Fruit fly (Drosophila melanogaster): ENCODE data around the gene kmg.
A peak's percentile ranks its signal among the peaks of the same experiment; 100 is the strongest.

The kmg gene

dm6 chr2L:13204151-13204550 lies 43.8 kb downstream of the kmg start:
- TF ChIP-seq foxo (GFP tag; optimal IDR thresholded peaks at IDR 0.05): no peak
- no peak for TF ChIP-seq Jra (GFP tag; optimal IDR thresholded peaks at IDR 0.05)
- TF ChIP-seq pan (optimal IDR thresholded peaks at IDR 0.05): no peak
- TF ChIP-seq brk (GFP tag; optimal IDR thresholded peaks at IDR 0.05): no peak
- TF ChIP-seq Myc (optimal IDR thresholded peaks at IDR 0.05): no peak
- TF ChIP-seq tai (GFP tag; optimal IDR thresholded peaks at IDR 0.05): no peak
- TF ChIP-seq CG32264 (GFP tag; optimal IDR thresholded peaks at IDR 0.05): no peak
- TF ChIP-seq GATAd (GFP tag; optimal IDR thresholded peaks at IDR 0.05): no peak
- no peak for TF ChIP-seq Dfd (GFP tag; optimal IDR thresholded peaks at IDR 0.05)
- no peak for TF ChIP-seq h (GFP tag; optimal IDR thresholded peaks at IDR 0.05)
- no peak for TF ChIP-seq Dif (GFP tag; optimal IDR thresholded peaks at IDR 0.05; ENCODE audit: partially characterized antibody)
- no peak for TF ChIP-seq Rel (GFP tag; optimal IDR thresholded peaks at IDR 0.05)
- no peak for TF ChIP-seq Rel (tag; optimal IDR thresholded peaks at IDR 0.05)
- TF ChIP-seq br (GFP tag; optimal IDR thresholded peaks at IDR 0.05): no peak
- TF ChIP-seq usp (GFP tag; optimal IDR thresholded peaks at IDR 0.05): no peak
- TF ChIP-seq Hr83 (GFP tag; optimal IDR thresholded peaks at IDR 0.05; ENCODE audit: poor library complexity, severe bottlenecking): no peak
- no peak for TF ChIP-seq Abd-B (GFP tag; optimal IDR thresholded peaks at IDR 0.05)
- no peak for TF ChIP-seq psq (GFP tag; optimal IDR thresholded peaks at IDR 0.05)
- TF ChIP-seq Hnf4 (GFP tag; optimal IDR thresholded peaks at IDR 0.05): no peak

DNA sequence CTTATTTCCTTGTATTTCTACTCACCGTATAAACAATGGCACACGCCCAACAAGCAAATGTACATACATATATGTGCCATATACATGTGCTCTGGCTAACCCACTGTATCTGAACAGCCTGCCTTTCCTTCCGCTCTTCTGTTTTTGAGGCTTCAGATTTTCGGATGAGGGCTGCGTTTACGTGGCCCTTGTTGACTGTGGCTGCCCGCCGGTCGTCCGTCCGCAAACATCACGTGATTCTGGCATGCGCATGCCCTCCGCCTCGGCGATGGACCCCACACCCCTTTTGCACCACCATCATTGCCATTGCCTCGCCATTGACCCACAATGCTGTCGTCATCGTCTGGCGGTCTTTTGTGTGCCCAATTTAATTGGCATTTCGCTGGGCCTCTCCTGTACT lies 44.9 kb downstream of the kmg start:
- TF ChIP-seq rgr (GFP tag; optimal IDR thresholded peaks at IDR 0.05) (peak; percentile 21), foxo (GFP tag; optimal IDR thresholded peaks at IDR 0.05) (peak in 1 of 2 experiments; percentile 4), Hr83 (GFP tag; optimal IDR thresholded peaks at IDR 0.05; ENCODE audit: poor library complexity, severe bottlenecking) (peak; percentile 58), fru (GFP tag; optimal IDR thresholded peaks at IDR 0.05) (peak; percentile 21), CrebA (GFP tag; optimal IDR thresholded peaks at IDR 0.05; ENCODE audit: borderline replicate concordance) (no peak), OdsH (GFP tag; optimal IDR thresholded peaks at IDR 0.05) (peak; percentile 21), Rel (GFP tag; optimal IDR thresholded peaks at IDR 0.05) (no peak), Rel (tag; optimal IDR thresholded peaks at IDR 0.05) (peak; percentile 9), HLH106 (tag; optimal IDR thresholded peaks at IDR 0.05) (peak; percentile 22), woc (GFP tag; optimal IDR thresholded peaks at IDR 0.05) (no peak), Sp1 (GFP tag; optimal IDR thresholded peaks at IDR 0.05) (peak; percentile 15), br (GFP tag; optimal IDR thresholded peaks at IDR 0.05) (peak; percentile 52), h (GFP tag; optimal IDR thresholded peaks at IDR 0.05) (peak; percentile 70), pan (optimal IDR thresholded peaks at IDR 0.05) (no peak)

dm6 chr2L:13206077-13206668 lies 45.8 kb downstream of the kmg start:
- TF ChIP-seq OdsH (GFP tag; optimal IDR thresholded peaks at IDR 0.05) (peak; percentile 13), sage (GFP tag; optimal IDR thresholded peaks at IDR 0.05) (no peak), dmrt93B (GFP tag; optimal IDR thresholded peaks at IDR 0.05) (no peak), Hr78 (GFP tag; optimal IDR thresholded peaks at IDR 0.05) (no peak), Hnf4 (GFP tag; optimal IDR thresholded peaks at IDR 0.05) (peak; percentile 22), Sp1 (GFP tag; optimal IDR thresholded peaks at IDR 0.05) (no peak), rgr (GFP tag; optimal IDR thresholded peaks at IDR 0.05) (peak; percentile 8), ey (GFP tag; optimal IDR thresholded peaks at IDR 0.05) (no peak), Rel (GFP tag; optimal IDR thresholded peaks at IDR 0.05) (no peak), Rel (tag; optimal IDR thresholded peaks at IDR 0.05) (peak; percentile 83), N (GFP tag; optimal IDR thresholded peaks at IDR 0.05) (no peak), sv (GFP tag; optimal IDR thresholded peaks at IDR 0.05) (no peak), CG32264 (GFP tag; optimal IDR thresholded peaks at IDR 0.05) (no peak), Hr83 (GFP tag; optimal IDR thresholded peaks at IDR 0.05; ENCODE audit: poor library complexity, severe bottlenecking) (peak; percentile 0), woc (GFP tag; optimal IDR thresholded peaks at IDR 0.05) (no peak), psq (GFP tag; optimal IDR thresholded peaks at IDR 0.05) (no peak), CG9705 (GFP tag; optimal IDR thresholded peaks at IDR 0.05) (no peak), Mio (GFP tag; optimal IDR thresholded peaks at IDR 0.05) (no peak), dsf (GFP tag; optimal IDR thresholded peaks at IDR 0.05; ENCODE audit: borderline replicate concordance) (no peak), CrebA (GFP tag; optimal IDR thresholded peaks at IDR 0.05; ENCODE audit: borderline replicate concordance) (no peak), usp (GFP tag; optimal IDR thresholded peaks at IDR 0.05) (no peak), Jra (GFP tag; optimal IDR thresholded peaks at IDR 0.05) (no peak), GATAd (GFP tag; optimal IDR thresholded peaks at IDR 0.05) (no peak), dl (GFP tag; optimal IDR thresholded peaks at IDR 0.05; ENCODE audit: insufficient read depth in 1 of 2, partially characterized antibody in 2 of 2) (no peak), Myc (optimal IDR thresholded peaks at IDR 0.05) (no peak), Dif (GFP tag; optimal IDR thresholded peaks at IDR 0.05; ENCODE audit: partially characterized antibody) (no peak), Vsx2 (GFP tag; optimal IDR thresholded peaks at IDR 0.05; ENCODE audit: partially characterized antibody) (no peak), pan (optimal IDR thresholded peaks at IDR 0.05) (no peak), h (GFP tag; optimal IDR thresholded peaks at IDR 0.05) (peak; percentile 42), fru (GFP tag; optimal IDR thresholded peaks at IDR 0.05) (no peak), br (GFP tag; optimal IDR thresholded peaks at IDR 0.05) (peak; percentile 33), Dfd (GFP tag; optimal IDR thresholded peaks at IDR 0.05) (no peak), jim (GFP tag; optimal IDR thresholded peaks at IDR 0.05) (no peak), HLH106 (tag; optimal IDR thresholded peaks at IDR 0.05) (no peak), tai (GFP tag; optimal IDR thresholded peaks at IDR 0.05) (no peak), brk (GFP tag; optimal IDR thresholded peaks at IDR 0.05) (no peak), lola (GFP tag; optimal IDR thresholded peaks at IDR 0.05) (no peak), Abd-B (GFP tag; optimal IDR thresholded peaks at IDR 0.05) (no peak), foxo (GFP tag; optimal IDR thresholded peaks at IDR 0.05) (no peak)
